Fruit fly (Drosophila melanogaster): Measurements from ENCODE around the gene CG14565.

The CG14565 gene

DNA sequence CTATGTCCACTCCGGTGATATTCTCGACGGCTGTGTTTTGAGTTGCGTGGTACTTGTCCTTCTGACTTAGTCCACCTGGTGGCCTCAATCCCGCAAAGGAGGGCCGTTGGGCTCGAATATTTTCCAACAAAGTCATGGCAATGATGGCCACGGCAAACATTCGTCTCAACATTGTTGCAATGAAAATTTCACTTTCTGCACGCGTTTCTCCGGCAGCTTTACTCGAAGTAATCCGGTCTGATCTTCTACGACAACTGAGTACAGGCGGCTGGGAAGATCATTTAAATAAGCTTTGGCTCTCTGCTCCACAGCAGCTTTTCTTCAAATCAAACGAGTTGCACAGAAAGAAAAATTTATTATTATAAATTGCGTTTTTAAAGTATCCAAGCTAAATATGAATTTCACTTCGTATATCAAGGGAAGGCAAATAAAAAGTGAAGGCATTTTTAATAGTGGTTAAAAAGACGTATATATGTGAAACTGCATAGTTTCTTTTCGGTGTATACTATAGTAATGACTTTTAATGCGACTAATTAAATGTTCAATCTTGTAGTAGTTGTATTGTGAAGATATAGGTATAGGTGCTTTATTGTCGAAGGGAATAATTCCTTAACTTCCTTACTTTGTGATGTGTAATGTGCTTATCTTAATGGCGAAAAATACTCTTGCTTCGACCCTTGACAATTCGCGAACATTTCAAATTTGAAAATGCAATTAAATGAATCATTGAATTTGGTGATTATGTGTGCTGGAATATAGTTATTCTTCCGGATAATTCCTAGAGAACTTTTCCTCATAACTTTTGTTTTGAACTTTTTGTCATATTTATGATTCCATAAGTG, 5.7 kb downstream of the CG14565 start, which contains the start of gene CG14567 (continued):
- no peak for TF ChIP-seq sqz (GFP tag; optimal IDR thresholded peaks at IDR 0.05)
- TF ChIP-seq dimm (GFP tag; IDR thresholded peaks at IDR 0.05), result no peak
- peak; percentile 44; the same call in 1 of the 2 replicates for TF ChIP-seq CG9932 (GFP tag; IDR thresholded peaks at IDR 0.05)
- no peak for TF ChIP-seq Asciz (GFP tag; optimal IDR thresholded peaks at IDR 0.05)
- peak; percentile 26; the same call in 1 of the 2 replicates for TF ChIP-seq Rx (GFP tag; IDR thresholded peaks at IDR 0.05)
- TF ChIP-seq CG10274 (GFP tag; optimal IDR thresholded peaks at IDR 0.05), result no peak
- peak; percentile 19 for TF ChIP-seq lilli (GFP tag; optimal IDR thresholded peaks at IDR 0.05)
- TF ChIP-seq CG18262 (tag; optimal IDR thresholded peaks at IDR 0.05), result peak; percentile 46
- no peak for TF ChIP-seq hth (optimal IDR thresholded peaks at IDR 0.05)
- TF ChIP-seq schlank (tag; optimal IDR thresholded peaks at IDR 0.05), result no peak
- no peak for TF ChIP-seq CG42726 (GFP tag; IDR thresholded peaks at IDR 0.05; ENCODE audit: partially characterized antibody)
- TF ChIP-seq lbe (GFP tag; optimal IDR thresholded peaks at IDR 0.05), result no peak
- TF ChIP-seq pita (GFP tag; optimal IDR thresholded peaks at IDR 0.05), result no peak
- TF ChIP-seq amos (GFP tag; IDR thresholded peaks at IDR 0.05; ENCODE audit: partially characterized antibody), result no peak
- TF ChIP-seq cad (GFP tag; optimal IDR thresholded peaks at IDR 0.05), result no peak
- TF ChIP-seq D19B (GFP tag; optimal IDR thresholded peaks at IDR 0.05), result no peak
- no peak for TF ChIP-seq CG13624 (GFP tag; optimal IDR thresholded peaks at IDR 0.05)
- no peak for TF ChIP-seq HLH4C (GFP tag; IDR thresholded peaks at IDR 0.05; ENCODE audit: partially characterized antibody)
- no peak for TF ChIP-seq nom (GFP tag; optimal IDR thresholded peaks at IDR 0.05)
- TF ChIP-seq Taf1 (GFP tag; IDR thresholded peaks at IDR 0.05), result no peak
- TF ChIP-seq Aef1 (GFP tag; IDR thresholded peaks at IDR 0.05), result 0 out of 3 replicates have a peak, but pooled peaks have one; percentile 13
- TF ChIP-seq CG12744 (GFP tag; optimal IDR thresholded peaks at IDR 0.05), result no peak
- TF ChIP-seq sens-2 (GFP tag; IDR thresholded peaks at IDR 0.05), result no peak
- TF ChIP-seq h (optimal IDR thresholded peaks at IDR 0.05), result no peak
- TF ChIP-seq BtbVII (GFP tag; optimal IDR thresholded peaks at IDR 0.05), result no peak
- TF ChIP-seq Oaz (GFP tag; IDR thresholded peaks at IDR 0.05), result no peak
- TF ChIP-seq da (GFP tag; optimal IDR thresholded peaks at IDR 0.05), result no peak
- no peak for TF ChIP-seq ato (GFP tag; IDR thresholded peaks at IDR 0.05; ENCODE audit: partially characterized antibody)
- TF ChIP-seq CG3995 (GFP tag; optimal IDR thresholded peaks at IDR 0.05), result no peak
- no peak for TF ChIP-seq Fer1 (GFP tag; optimal IDR thresholded peaks at IDR 0.05)
- peak; percentile 22; the same call in 1 of the 2 replicates for TF ChIP-seq sisA (GFP tag; IDR thresholded peaks at IDR 0.05)
- TF ChIP-seq Rfx (GFP tag; IDR thresholded peaks at IDR 0.05), result peak; percentile 43; the same call in 1 of the 2 replicates
- no peak for TF ChIP-seq CG15601 (tag; optimal IDR thresholded peaks at IDR 0.05)
- no peak for TF ChIP-seq CG14014 (GFP tag; IDR thresholded peaks at IDR 0.05)
- TF ChIP-seq grau (tag; optimal IDR thresholded peaks at IDR 0.05), result peak; percentile 30
- TF ChIP-seq CG13894 (tag; optimal IDR thresholded peaks at IDR 0.05), result no peak
- peak; percentile 36; the same call in 1 of the 2 replicates for TF ChIP-seq lmd (GFP tag; IDR thresholded peaks at IDR 0.05)
- TF ChIP-seq B-H2 (GFP tag; optimal IDR thresholded peaks at IDR 0.05), result no peak
- TF ChIP-seq ash1 (GFP tag; optimal IDR thresholded peaks at IDR 0.05), result no peak
- TF ChIP-seq Blimp-1 (GFP tag; optimal IDR thresholded peaks at IDR 0.05), result peak; percentile 51
- TF ChIP-seq tx (GFP tag; optimal IDR thresholded peaks at IDR 0.05), result no peak
- TF ChIP-seq bab2 (GFP tag; optimal IDR thresholded peaks at IDR 0.05), result no peak
- no peak for TF ChIP-seq Antp (GFP tag; optimal IDR thresholded peaks at IDR 0.05)
- TF ChIP-seq CG9437 (GFP tag; optimal IDR thresholded peaks at IDR 0.05), result no peak
- TF ChIP-seq pros (GFP tag; optimal IDR thresholded peaks at IDR 0.05), result no peak
- no peak for TF ChIP-seq zen (tag; optimal IDR thresholded peaks at IDR 0.05)
- TF ChIP-seq CG11695 (GFP tag; IDR thresholded peaks at IDR 0.05), result no peak
- TF ChIP-seq psq (GFP tag; optimal IDR thresholded peaks at IDR 0.05), result no peak
- TF ChIP-seq CG4820 (GFP tag; optimal IDR thresholded peaks at IDR 0.05), result peak; percentile 1
- TF ChIP-seq CG11504 (tag; optimal IDR thresholded peaks at IDR 0.05), result peak; percentile 71

Measured in whole organism, embryonic.